Worm (Caenorhabditis elegans) whole organism, early embryonic: ENCODE data around the gene F14D7.14.

Experiments used
- aly-1 ChIP-seq: sonication (generic microtip); optimal IDR thresholded peaks from 2 replicates; lab custom pipeline; 2016; ENCODE audit warnings: missing genetic modification characterization, missing compliant biosample characterization
- ama-1 ChIP-seq: fragments of 150-350 bp; optimal IDR thresholded peaks from 2 replicates; lab custom pipeline; 2014
- flt-1 ChIP-seq: fragments of 200-800 bp; sonication (Bioruptor generic); IDR thresholded peaks from 2 replicates; pipeline ENCODE4 v1.3.6; 2022; ENCODE audit warnings: missing genetic modification characterization, missing compliant biosample characterization
- scrt-1 ChIP-seq: fragments of 200-800 bp; sonication (Bioruptor generic); IDR thresholded peaks from 2 replicates; pipeline ENCODE4 v1.3.6; 2022; ENCODE audit warnings: missing genetic modification characterization, missing compliant biosample characterization

DNA sequence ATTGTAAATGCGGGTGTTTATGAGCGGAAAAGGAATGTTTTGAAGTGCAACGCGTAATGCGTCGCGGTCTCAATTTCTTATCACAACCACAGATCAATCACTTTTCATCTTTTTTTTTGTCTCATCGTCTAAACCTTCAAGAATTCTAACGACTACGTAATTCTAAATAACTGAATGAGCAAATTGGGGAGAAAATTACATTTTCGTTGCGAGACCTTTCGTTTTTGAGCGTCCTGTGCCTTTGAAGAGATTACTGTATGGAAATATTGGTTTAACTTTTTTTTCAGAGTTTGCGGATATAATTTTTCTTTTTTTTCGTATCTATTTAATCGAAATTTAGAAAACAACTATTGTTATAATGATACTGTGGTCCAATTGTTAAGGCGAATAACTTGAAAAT lies 40.8 kb downstream of the F14D7.14 start:
- TF ChIP-seq aly-1 (tag; lab: Kevin White, UChicago) = no peak
- no peak for TF ChIP-seq ama-1
- no peak for TF ChIP-seq flt-1 (GFP tag; lab: Robert Waterston, UW)
- no peak for TF ChIP-seq scrt-1 (GFP tag; lab: Robert Waterston, UW)
